Fruit fly (Drosophila melanogaster): Measurements from ENCODE around the gene CG17349.

DNA sequence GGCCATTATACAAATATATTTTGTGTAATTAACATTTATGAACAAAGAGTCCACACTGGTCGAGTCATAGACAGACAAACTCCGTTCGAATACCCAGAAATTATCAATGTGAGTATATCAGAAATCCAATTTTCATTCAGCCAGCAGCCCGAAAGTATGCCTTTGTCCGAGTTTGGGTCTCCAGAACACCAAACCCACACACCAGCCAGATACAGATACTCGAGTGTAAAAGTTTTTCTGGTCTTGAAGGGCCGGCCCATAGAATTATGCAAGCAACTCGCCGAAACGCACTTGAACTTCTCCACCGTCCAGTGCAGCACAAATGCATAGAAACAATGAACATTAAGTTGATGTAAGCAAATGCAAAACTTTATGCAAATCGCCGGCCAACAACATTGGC, 8.4 kb downstream of the CG17349 start:
- TF ChIP-seq h (GFP tag; optimal IDR thresholded peaks at IDR 0.05) (no peak), Dfd (GFP tag; optimal IDR thresholded peaks at IDR 0.05) (no peak), N (GFP tag; optimal IDR thresholded peaks at IDR 0.05) (no peak), Dif (GFP tag; optimal IDR thresholded peaks at IDR 0.05; ENCODE audit: partially characterized antibody) (no peak)
